Worm (Caenorhabditis elegans): ENCODE measurements around the gene clc-33.

The clc-33 gene

ce11 chrII:861564-861963 lies 21.3 kb downstream of the clc-33 start, which contains the start of gene Y46B2A.4:
Y46B2A.4 (plus strand) TSS chrII:861864.
- TF ChIP-seq hnd-1 (tag; optimal IDR thresholded peaks at IDR 0.05), result no peak

DNA sequence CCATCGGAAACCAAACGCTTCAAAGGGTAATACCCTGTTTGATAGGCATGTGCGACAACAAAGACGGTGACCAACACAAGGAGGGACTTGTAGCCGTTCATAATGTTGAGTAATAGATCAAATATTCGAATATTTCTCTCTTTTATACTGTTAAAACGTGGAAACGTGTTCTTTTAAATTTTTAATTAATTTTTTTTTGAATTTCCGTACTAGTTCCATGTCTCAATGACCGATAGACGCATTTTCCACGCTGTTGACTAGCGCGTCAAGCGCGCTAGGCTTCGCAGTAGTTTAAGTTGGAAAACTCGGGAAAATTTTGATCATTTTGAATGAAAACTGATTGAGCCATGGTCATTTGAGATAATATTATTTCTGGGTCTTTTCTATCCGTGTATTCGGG lies 26.6 kb downstream of the clc-33 start, which contains the start of gene Y46B2A.3:
Y46B2A.3 (minus strand) TSS at position 101 of the 400 bp plus-strand sequence.
- TF ChIP-seq ets-7 (tag; optimal IDR thresholded peaks at IDR 0.05) (no peak), F13C5.2 (tag; optimal IDR thresholded peaks at IDR 0.05) (no peak), B0310.2 (tag; optimal IDR thresholded peaks at IDR 0.05) (no peak), hmg-4 (GFP tag; optimal IDR thresholded peaks at IDR 0.05) (no peak), hmbx-1 (tag; optimal IDR thresholded peaks at IDR 0.05) (no peak), hnd-1 (tag; optimal IDR thresholded peaks at IDR 0.05) (no peak), flt-1 (GFP tag; IDR thresholded peaks at IDR 0.05) (no peak), ceh-13 (GFP tag; optimal IDR thresholded peaks at IDR 0.05) (no peak)

ce11 chrII:868240-868864 lies 28.1 kb downstream of the clc-33 start, which contains the start of gene fbxc-51:
fbxc-51 (plus strand) TSS chrII:868814.
- TF ChIP-seq hnd-1 (tag; optimal IDR thresholded peaks at IDR 0.05) (no peak), ets-7 (tag; optimal IDR thresholded peaks at IDR 0.05) (no peak), scrt-1 (GFP tag; IDR thresholded peaks at IDR 0.05) (no peak), tbx-11 (GFP tag; IDR thresholded peaks at IDR 0.05) (no peak), tbx-37 (GFP tag; conservative IDR thresholded peaks at IDR 0.05) (no peak), ceh-13 (GFP tag; optimal IDR thresholded peaks at IDR 0.05) (no peak), sea-1 (GFP tag; conservative IDR thresholded peaks at IDR 0.05) (no peak), flt-1 (GFP tag; IDR thresholded peaks at IDR 0.05) (no peak), ama-1 (optimal IDR thresholded peaks at IDR 0.05) (no peak), ceh-36 (tag; optimal IDR thresholded peaks at IDR 0.05) (no peak)

- no peak for TF ChIP-seq hnd-1 (tag; optimal IDR thresholded peaks at IDR 0.05)
- TF ChIP-seq tra-4 (tag; optimal IDR thresholded peaks at IDR 0.05), result no peak
- no peak for TF ChIP-seq sea-1 (GFP tag; conservative IDR thresholded peaks at IDR 0.05)
- no peak for TF ChIP-seq tbx-37 (GFP tag; conservative IDR thresholded peaks at IDR 0.05)
- no peak for TF ChIP-seq scrt-1 (GFP tag; IDR thresholded peaks at IDR 0.05)
These were observed 29.1 kb downstream of the clc-33 start for ce11 chrII:869316-869715.

- no peak for TF ChIP-seq scrt-1 (GFP tag; IDR thresholded peaks at IDR 0.05)
- peak; percentile 61 for TF ChIP-seq pes-1 (GFP tag; IDR thresholded peaks at IDR 0.05)
- no peak for TF ChIP-seq hnd-1 (tag; optimal IDR thresholded peaks at IDR 0.05)
- TF ChIP-seq tbx-11 (GFP tag; IDR thresholded peaks at IDR 0.05), result no peak
- no peak for TF ChIP-seq B0310.2 (tag; optimal IDR thresholded peaks at IDR 0.05)
- no peak for TF ChIP-seq F13C5.2 (tag; optimal IDR thresholded peaks at IDR 0.05)
These were observed 33.0 kb downstream of the clc-33 start, which contains the start of gene alg-2 for ce11 chrII:872993-873787. alg-2 (plus strand) TSS chrII:873212.

DNA sequence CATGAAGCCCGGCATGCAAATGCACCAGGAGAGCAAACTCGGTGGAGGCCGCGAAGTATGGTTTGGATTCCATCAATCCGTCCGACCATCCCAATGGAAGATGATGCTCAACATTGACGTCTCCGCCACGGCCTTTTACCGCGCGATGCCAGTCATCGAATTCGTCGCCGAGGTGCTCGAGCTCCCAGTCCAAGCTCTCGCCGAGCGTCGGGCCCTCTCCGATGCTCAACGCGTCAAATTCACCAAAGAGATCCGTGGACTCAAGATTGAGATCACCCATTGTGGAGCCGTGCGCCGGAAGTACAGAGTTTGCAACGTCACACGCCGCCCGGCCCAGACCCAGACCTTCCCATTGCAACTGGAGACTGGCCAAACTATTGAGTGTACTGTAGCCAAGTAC lies 35.5 kb downstream of the clc-33 start:
- TF ChIP-seq pes-1 (GFP tag; IDR thresholded peaks at IDR 0.05) (no peak), F13C5.2 (tag; optimal IDR thresholded peaks at IDR 0.05) (no peak), scrt-1 (GFP tag; IDR thresholded peaks at IDR 0.05) (no peak)

- TF ChIP-seq hnd-1 (tag; optimal IDR thresholded peaks at IDR 0.05) (no peak), tbx-37 (GFP tag; conservative IDR thresholded peaks at IDR 0.05) (no peak), ceh-13 (GFP tag; optimal IDR thresholded peaks at IDR 0.05) (no peak), ets-7 (tag; optimal IDR thresholded peaks at IDR 0.05) (no peak), pes-1 (GFP tag; IDR thresholded peaks at IDR 0.05) (no peak), scrt-1 (GFP tag; IDR thresholded peaks at IDR 0.05) (no peak), ceh-36 (tag; optimal IDR thresholded peaks at IDR 0.05) (no peak), hmbx-1 (tag; optimal IDR thresholded peaks at IDR 0.05) (no peak), B0310.2 (tag; optimal IDR thresholded peaks at IDR 0.05) (no peak), sea-1 (GFP tag; conservative IDR thresholded peaks at IDR 0.05) (no peak), hmg-4 (GFP tag; optimal IDR thresholded peaks at IDR 0.05) (no peak), ama-1 (optimal IDR thresholded peaks at IDR 0.05) (no peak), tbx-11 (GFP tag; IDR thresholded peaks at IDR 0.05) (no peak), F13C5.2 (tag; optimal IDR thresholded peaks at IDR 0.05) (no peak)
These were observed 40.5 kb downstream of the clc-33 start for ce11 chrII:880666-881226.

DNA sequence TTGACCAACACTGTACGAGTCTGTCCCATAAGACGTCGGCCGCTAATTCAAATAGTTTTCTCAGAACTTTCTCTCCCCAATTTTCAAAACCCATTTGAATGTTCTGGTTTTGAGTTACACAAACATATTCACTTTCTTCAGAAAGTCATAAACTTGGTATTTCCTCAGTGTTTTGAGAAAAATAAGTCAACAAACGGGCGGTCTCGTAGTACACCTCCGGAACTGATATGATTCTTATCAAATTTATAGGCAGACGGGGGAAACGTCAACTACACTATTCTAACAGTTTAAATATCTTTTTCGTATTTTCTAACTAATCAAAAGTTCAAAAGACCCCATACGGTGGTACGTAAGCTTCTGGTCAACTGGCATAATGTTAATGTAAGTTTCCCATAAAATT lies 44.0 kb downstream of the clc-33 start:
- TF ChIP-seq sea-1 (GFP tag; conservative IDR thresholded peaks at IDR 0.05), result no peak

- TF ChIP-seq ets-7 (tag; optimal IDR thresholded peaks at IDR 0.05) (no peak), tbx-37 (GFP tag; conservative IDR thresholded peaks at IDR 0.05) (no peak), flt-1 (GFP tag; IDR thresholded peaks at IDR 0.05) (no peak), tra-4 (tag; optimal IDR thresholded peaks at IDR 0.05) (no peak), ama-1 (optimal IDR thresholded peaks at IDR 0.05) (no peak), ceh-36 (tag; optimal IDR thresholded peaks at IDR 0.05) (no peak), B0310.2 (tag; optimal IDR thresholded peaks at IDR 0.05) (no peak)
These were observed 47.8 kb downstream of the clc-33 start, which contains the start of gene T07D3.4 for ce11 chrII:888024-888423. T07D3.4 (plus strand) TSS chrII:888309.

All from whole organism, early embryonic.